Worm (Caenorhabditis elegans): ENCODE measurements around the gene Y39A1A.18.

DNA sequence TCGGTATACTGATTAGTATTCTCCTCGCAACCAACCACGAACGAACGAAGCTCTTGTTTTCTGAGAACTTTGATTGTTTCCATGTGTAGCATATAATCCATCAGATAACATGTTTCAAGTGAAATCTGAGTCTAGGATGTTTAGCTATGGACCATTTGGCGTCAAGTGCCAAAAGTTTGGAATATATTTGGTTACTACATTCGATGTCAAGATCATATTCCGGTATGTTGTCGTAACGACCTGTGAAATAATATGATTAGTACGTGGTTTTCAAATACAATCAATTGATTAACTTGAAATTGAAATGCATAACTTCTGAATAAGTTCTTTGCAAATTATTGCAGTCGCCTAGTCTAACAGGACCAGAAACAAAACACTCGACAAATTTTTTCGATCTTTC, 3.3 kb downstream of the Y39A1A.18 start, which contains the start of gene Y39A1A.17:
- no peak for TF ChIP-seq sptf-1 (tag; optimal IDR thresholded peaks at IDR 0.05)
- no peak for TF ChIP-seq flh-1 (GFP tag; optimal IDR thresholded peaks at IDR 0.05)

Measured in whole organism, mixed stage, embryonic.